Fruit fly (Drosophila melanogaster) whole organism, embryonic: ENCODE results near the gene Lcp65Ag1.

Experiments used
- Ada2b ChIP-seq: fragments of 200-800 bp; sonication (Bioruptor generic); IDR thresholded peaks from 2 replicates; pipeline ENCODE4 v1.3.6; 2022; ENCODE audit warnings: missing biosample characterization, missing genetic modification characterization
- CG33557 ChIP-seq: fragments of 200-800 bp; sonication (Bioruptor generic); optimal IDR thresholded peaks from 2 replicates; lab custom pipeline; 2019; ENCODE audit warnings: missing biosample characterization, mild to moderate bottlenecking, missing genetic modification characterization, moderate library complexity
- CrebB ChIP-seq: fragments of 200-800 bp; sonication (Bioruptor generic); optimal IDR thresholded peaks from 3 replicates; lab custom pipeline; 2018; ENCODE audit warnings: missing biosample characterization, mild to moderate bottlenecking, missing genetic modification characterization
- ERR ChIP-seq: fragments of 200-800 bp; sonication (Bioruptor generic); optimal IDR thresholded peaks from 2 replicates; lab custom pipeline; 2016; ENCODE audit warnings: missing biosample characterization, missing genetic modification characterization
- ranshi ChIP-seq: fragments of 200-800 bp; sonication (Bioruptor generic); IDR thresholded peaks from 2 replicates; pipeline ENCODE4 v1.3.6; 2022; ENCODE audit warnings: missing biosample characterization, missing genetic modification characterization

dm6 chr3L:6132009-6132408, 3.1 kb downstream of the Lcp65Ag1 start, which contains the start of gene Cpr65Au:
- TF ChIP-seq Ada2b (GFP tag; lab: Robert Waterston, UW) (no peak), ranshi (GFP tag; lab: Robert Waterston, UW) (no peak), CrebB (tag; lab: Kevin White, UChicago) (no peak), ERR (GFP tag; lab: Kevin White, UChicago) (no peak), CG33557 (GFP tag; lab: Kevin White, UChicago) (no peak)
